Fruit fly (Drosophila melanogaster): ENCODE measurements around the gene CG15784.
A peak's percentile ranks its signal among the peaks of the same experiment; 100 is the strongest.

Gene CG15784

DNA sequence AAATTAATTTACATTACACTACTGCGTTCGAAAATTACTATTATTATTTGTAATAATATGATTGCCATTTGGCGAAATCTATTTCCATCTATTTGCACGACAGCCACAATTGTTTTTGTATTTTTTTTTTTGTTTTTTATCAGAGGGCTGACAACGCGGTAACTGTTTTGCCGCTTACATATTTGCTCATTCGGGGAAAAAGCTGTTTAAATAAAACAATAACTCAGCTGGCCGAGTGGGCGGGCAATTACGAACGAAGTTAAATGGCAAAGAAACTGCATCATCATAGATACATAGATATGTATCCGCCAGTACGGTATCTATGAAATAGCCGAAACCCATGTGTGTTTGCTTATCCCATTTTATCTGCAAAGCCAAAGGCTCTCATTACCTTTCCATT lies 20.5 kb upstream of the CG15784 start (continued):
- TF ChIP-seq CG2120 (GFP tag; optimal IDR thresholded peaks at IDR 0.05), result peak; percentile 3
- no peak for TF ChIP-seq Sox100B (GFP tag; optimal IDR thresholded peaks at IDR 0.05)

DNA sequence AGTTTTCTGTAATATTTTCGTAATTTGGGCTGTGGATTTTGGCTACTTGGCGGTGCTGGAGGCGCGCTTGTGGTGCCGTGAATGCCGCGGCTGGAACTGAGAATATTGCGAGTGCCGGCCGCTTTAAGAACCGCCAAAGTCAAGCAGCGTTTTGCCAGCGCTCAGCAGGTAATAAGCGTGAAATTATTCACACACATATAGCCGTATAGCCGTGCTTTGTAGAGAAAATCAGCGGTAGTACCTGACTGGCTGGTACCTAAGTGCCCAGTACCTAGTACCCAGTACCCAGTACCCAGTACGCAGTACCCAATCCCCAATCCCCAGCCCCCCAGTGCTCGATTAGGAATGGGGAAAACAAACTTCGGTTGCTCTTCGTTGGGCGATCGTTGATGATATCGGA lies 18.6 kb upstream of the CG15784 start, which contains the start of gene NAAT1:
NAAT1 (minus strand) TSS at position 101 of the 400 bp plus-strand sequence.
- no peak for TF ChIP-seq HLH4C (GFP tag; IDR thresholded peaks at IDR 0.05; ENCODE audit: partially characterized antibody)
- peak; percentile 38 for TF ChIP-seq Deaf1 (tag; optimal IDR thresholded peaks at IDR 0.05)

DNA sequence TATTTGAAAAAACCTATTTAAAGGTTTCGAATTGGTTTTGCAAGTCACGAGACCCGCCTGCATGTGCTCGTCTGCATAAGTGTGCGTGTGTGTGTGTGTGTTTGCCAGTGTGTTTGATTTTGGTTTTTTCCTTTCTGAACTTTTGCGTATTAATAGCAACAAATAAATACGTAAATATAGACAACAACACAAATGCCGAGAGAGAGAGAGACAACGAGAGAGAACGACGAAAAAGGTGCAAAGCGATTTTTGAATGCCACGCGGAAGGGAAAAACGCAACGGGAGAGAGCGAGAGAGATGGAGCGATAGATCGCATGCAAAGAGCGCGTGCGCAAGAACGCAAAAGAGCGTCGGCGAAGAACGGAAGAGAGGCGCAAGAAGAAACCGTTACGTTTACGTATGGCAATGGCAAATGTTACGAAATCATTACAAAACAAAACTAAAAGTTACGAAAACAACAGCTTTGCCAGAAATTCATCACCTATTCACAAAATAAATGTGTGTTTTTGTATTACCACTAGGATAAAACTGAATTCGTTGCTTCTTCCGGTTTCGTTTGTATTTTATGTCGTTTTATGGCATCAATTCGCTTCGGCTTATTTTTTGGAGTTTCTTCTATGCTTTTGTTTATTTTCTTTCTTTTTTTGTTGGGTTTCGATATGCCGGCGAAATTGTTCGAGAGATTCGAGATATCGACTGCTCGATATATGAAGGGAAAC lies 11.4 kb upstream of the CG15784 start:
- no peak for TF ChIP-seq CG4424 (GFP tag; optimal IDR thresholded peaks at IDR 0.05)
- TF ChIP-seq CG12659 (GFP tag; optimal IDR thresholded peaks at IDR 0.05), result no peak
- TF ChIP-seq br (optimal IDR thresholded peaks at IDR 0.05), result no peak
- no peak for TF ChIP-seq crc (GFP tag; optimal IDR thresholded peaks at IDR 0.05)
- TF ChIP-seq Bgb (GFP tag; IDR thresholded peaks at IDR 0.05; ENCODE audit: partially characterized antibody), result no peak
- TF ChIP-seq sna (GFP tag; IDR thresholded peaks at IDR 0.05; ENCODE audit: partially characterized antibody), result 0 out of 2 replicates have a peak, but pooled peaks have one; percentile 16
- no peak for TF ChIP-seq CG4854 (GFP tag; optimal IDR thresholded peaks at IDR 0.05)
- no peak for TF ChIP-seq gce (GFP tag; IDR thresholded peaks at IDR 0.05)
- TF ChIP-seq Blimp-1 (GFP tag; optimal IDR thresholded peaks at IDR 0.05), result no peak
- TF ChIP-seq gfzf (GFP tag; optimal IDR thresholded peaks at IDR 0.05), result no peak
- no peak for TF ChIP-seq CG13424 (tag; optimal IDR thresholded peaks at IDR 0.05)
- TF ChIP-seq CG4404 (GFP tag; IDR thresholded peaks at IDR 0.05), result no peak
- TF ChIP-seq Atf6 (GFP tag; IDR thresholded peaks at IDR 0.05), result peak; percentile 23; the same call in 1 of the 2 replicates
- TF ChIP-seq dati (GFP tag; IDR thresholded peaks at IDR 0.05), result no peak
- no peak for TF ChIP-seq inv (GFP tag; IDR thresholded peaks at IDR 0.05; ENCODE audit: partially characterized antibody)
- peak; percentile 88 for TF ChIP-seq cwo (GFP tag; optimal IDR thresholded peaks at IDR 0.05)
- no peak for TF ChIP-seq Dbx (GFP tag; IDR thresholded peaks at IDR 0.05)
- TF ChIP-seq CTCF (GFP tag; optimal IDR thresholded peaks at IDR 0.05), result no peak
- TF ChIP-seq CG3065 (GFP tag; optimal IDR thresholded peaks at IDR 0.05), result no peak
- TF ChIP-seq Trl (optimal IDR thresholded peaks at IDR 0.05), result peak; percentile 79 to 91
- TF ChIP-seq Trl (GFP tag; optimal IDR thresholded peaks at IDR 0.05), result no peak
- peak; percentile 16 for TF ChIP-seq nom (GFP tag; optimal IDR thresholded peaks at IDR 0.05)
- TF ChIP-seq MESR4 (GFP tag; optimal IDR thresholded peaks at IDR 0.05), result no peak
- TF ChIP-seq Hr51 (GFP tag; optimal IDR thresholded peaks at IDR 0.05), result no peak
- peak; percentile 54 for TF ChIP-seq dm (GFP tag; optimal IDR thresholded peaks at IDR 0.05)
- 0 out of 2 replicates have a peak, but pooled peaks have one; percentile 40 for TF ChIP-seq CG4360 (GFP tag; IDR thresholded peaks at IDR 0.05)
- TF ChIP-seq CG12769 (tag; optimal IDR thresholded peaks at IDR 0.05), result peak; percentile 14
- TF ChIP-seq HmgD (GFP tag; optimal IDR thresholded peaks at IDR 0.05), result no peak
- no peak for TF ChIP-seq Dad (GFP tag; optimal IDR thresholded peaks at IDR 0.05)
- no peak for TF ChIP-seq ase (GFP tag; IDR thresholded peaks at IDR 0.05)
- TF ChIP-seq Jarid2 (GFP tag; optimal IDR thresholded peaks at IDR 0.05), result no peak
- TF ChIP-seq CG9797 (GFP tag; optimal IDR thresholded peaks at IDR 0.05), result no peak
- TF ChIP-seq Hand (GFP tag; optimal IDR thresholded peaks at IDR 0.05), result no peak
- TF ChIP-seq E2f1 (GFP tag; IDR thresholded peaks at IDR 0.05), result no peak
- TF ChIP-seq CG12155 (GFP tag; optimal IDR thresholded peaks at IDR 0.05), result no peak
- no peak for TF ChIP-seq zfh1 (GFP tag; IDR thresholded peaks at IDR 0.05)
- TF ChIP-seq CG5245 (GFP tag; optimal IDR thresholded peaks at IDR 0.05), result no peak
- TF ChIP-seq dan (GFP tag; IDR thresholded peaks at IDR 0.05), result no peak
- no peak for TF ChIP-seq Lim3 (GFP tag; IDR thresholded peaks at IDR 0.05)
- no peak for TF ChIP-seq CG7928 (GFP tag; optimal IDR thresholded peaks at IDR 0.05)
- TF ChIP-seq gcm (GFP tag; optimal IDR thresholded peaks at IDR 0.05), result peak; percentile 20
- TF ChIP-seq Scr (GFP tag; IDR thresholded peaks at IDR 0.05; ENCODE audit: partially characterized antibody), result no peak
- TF ChIP-seq CG12236 (GFP tag; optimal IDR thresholded peaks at IDR 0.05), result no peak
